Fruit fly (Drosophila melanogaster): ENCODE results near the gene CG33169.

DNA sequence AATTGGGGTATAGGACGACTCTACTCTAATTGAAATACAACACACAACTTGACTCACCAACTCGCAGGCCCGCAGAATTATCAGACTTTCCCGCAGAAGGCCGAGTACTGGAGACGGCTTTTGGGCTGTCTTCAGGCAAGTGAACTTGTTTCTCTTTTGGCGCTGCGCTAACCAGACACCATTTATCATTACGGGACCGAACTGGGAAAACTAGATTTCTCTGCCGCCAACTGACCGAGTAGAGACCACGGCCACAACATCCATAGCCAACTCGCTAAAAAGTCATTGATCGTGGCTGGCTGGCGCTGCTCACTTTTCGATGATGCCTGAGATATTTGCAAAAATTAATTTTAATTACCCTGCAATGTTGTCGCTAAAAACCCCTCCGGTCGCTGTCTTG is 14.7 kb upstream of the CG33169 start:
- TF ChIP-seq psq (optimal IDR thresholded peaks at IDR 0.05) (no peak), ttk (optimal IDR thresholded peaks at IDR 0.05) (no peak), h (optimal IDR thresholded peaks at IDR 0.05) (no peak), Sin3A (optimal IDR thresholded peaks at IDR 0.05) (no peak), insv (optimal IDR thresholded peaks at IDR 0.05) (no peak), Myc (optimal IDR thresholded peaks at IDR 0.05) (no peak)
